Fruit fly (Drosophila melanogaster): ENCODE data around the gene hng3.

Gene hng3

dm6 chr3L:738523-739356, 16.5 kb downstream of the hng3 start (continued):
- TF ChIP-seq CG32264 (GFP tag; optimal IDR thresholded peaks at IDR 0.05) (peak; percentile 69), dsf (GFP tag; optimal IDR thresholded peaks at IDR 0.05; ENCODE audit: borderline replicate concordance) (peak; percentile 76), dl (GFP tag; optimal IDR thresholded peaks at IDR 0.05; ENCODE audit: insufficient read depth in 1 of 2, partially characterized antibody in 2 of 2) (peak; percentile 89 to 90), usp (GFP tag; optimal IDR thresholded peaks at IDR 0.05) (no peak), brk (GFP tag; optimal IDR thresholded peaks at IDR 0.05) (peak; percentile 90)

dm6 chr3L:737445-738116, 17.7 kb downstream of the hng3 start:
- no peak for TF ChIP-seq CG32264 (GFP tag; optimal IDR thresholded peaks at IDR 0.05)
- no peak for TF ChIP-seq Jra (GFP tag; optimal IDR thresholded peaks at IDR 0.05)
- no peak for TF ChIP-seq jim (GFP tag; optimal IDR thresholded peaks at IDR 0.05)
- no peak for TF ChIP-seq pan (optimal IDR thresholded peaks at IDR 0.05)
- TF ChIP-seq foxo (GFP tag; optimal IDR thresholded peaks at IDR 0.05) = peak in 1 of 2 experiments; percentile 13
- TF ChIP-seq brk (GFP tag; optimal IDR thresholded peaks at IDR 0.05) = peak; percentile 1
- TF ChIP-seq Hr83 (GFP tag; optimal IDR thresholded peaks at IDR 0.05; ENCODE audit: poor library complexity, severe bottlenecking) = no peak
- TF ChIP-seq OdsH (GFP tag; optimal IDR thresholded peaks at IDR 0.05) = no peak
- TF ChIP-seq N (GFP tag; optimal IDR thresholded peaks at IDR 0.05) = no peak
- no peak for TF ChIP-seq tai (GFP tag; optimal IDR thresholded peaks at IDR 0.05)
- no peak for TF ChIP-seq CG9705 (GFP tag; optimal IDR thresholded peaks at IDR 0.05)
- TF ChIP-seq Mio (GFP tag; optimal IDR thresholded peaks at IDR 0.05) = no peak
- peak; percentile 51 for TF ChIP-seq Dfd (GFP tag; optimal IDR thresholded peaks at IDR 0.05)
- TF ChIP-seq usp (GFP tag; optimal IDR thresholded peaks at IDR 0.05) = no peak

- TF ChIP-seq dl (GFP tag; optimal IDR thresholded peaks at IDR 0.05; ENCODE audit: insufficient read depth in 1 of 2, partially characterized antibody in 2 of 2) = no peak
- TF ChIP-seq rgr (GFP tag; optimal IDR thresholded peaks at IDR 0.05) = no peak
- TF ChIP-seq dmrt93B (GFP tag; optimal IDR thresholded peaks at IDR 0.05) = no peak
- TF ChIP-seq fru (GFP tag; optimal IDR thresholded peaks at IDR 0.05) = no peak
- TF ChIP-seq foxo (GFP tag; optimal IDR thresholded peaks at IDR 0.05) = no peak
- no peak for TF ChIP-seq N (GFP tag; optimal IDR thresholded peaks at IDR 0.05)
- TF ChIP-seq HLH106 (tag; optimal IDR thresholded peaks at IDR 0.05) = no peak
- TF ChIP-seq brk (GFP tag; optimal IDR thresholded peaks at IDR 0.05) = no peak
- no peak for TF ChIP-seq dsf (GFP tag; optimal IDR thresholded peaks at IDR 0.05; ENCODE audit: borderline replicate concordance)
- TF ChIP-seq Hr78 (GFP tag; optimal IDR thresholded peaks at IDR 0.05) = no peak
- TF ChIP-seq Rel (GFP tag; optimal IDR thresholded peaks at IDR 0.05) = no peak
- no peak for TF ChIP-seq Rel (tag; optimal IDR thresholded peaks at IDR 0.05)
Observed at dm6 chr3L:736542-737166, 18.6 kb downstream of the hng3 start.

dm6 chr3L:735948-736347, 19.3 kb downstream of the hng3 start:
- TF ChIP-seq h (GFP tag; optimal IDR thresholded peaks at IDR 0.05) (peak; percentile 65), OdsH (GFP tag; optimal IDR thresholded peaks at IDR 0.05) (peak; percentile 70), dl (GFP tag; optimal IDR thresholded peaks at IDR 0.05; ENCODE audit: insufficient read depth in 1 of 2, partially characterized antibody in 2 of 2) (no peak), Mio (GFP tag; optimal IDR thresholded peaks at IDR 0.05) (no peak), Vsx2 (GFP tag; optimal IDR thresholded peaks at IDR 0.05; ENCODE audit: partially characterized antibody) (no peak), Jra (GFP tag; optimal IDR thresholded peaks at IDR 0.05) (peak; percentile 28), usp (GFP tag; optimal IDR thresholded peaks at IDR 0.05) (no peak), br (GFP tag; optimal IDR thresholded peaks at IDR 0.05) (peak; percentile 54), Rel (GFP tag; optimal IDR thresholded peaks at IDR 0.05) (no peak), Rel (tag; optimal IDR thresholded peaks at IDR 0.05) (no peak), foxo (GFP tag; optimal IDR thresholded peaks at IDR 0.05) (peak in 1 of 2 experiments; percentile 70), Hr83 (GFP tag; optimal IDR thresholded peaks at IDR 0.05; ENCODE audit: poor library complexity, severe bottlenecking) (no peak), ey (GFP tag; optimal IDR thresholded peaks at IDR 0.05) (peak; percentile 64), rgr (GFP tag; optimal IDR thresholded peaks at IDR 0.05) (peak; percentile 63), woc (GFP tag; optimal IDR thresholded peaks at IDR 0.05) (peak; percentile 24), psq (GFP tag; optimal IDR thresholded peaks at IDR 0.05) (peak; percentile 9), Hnf4 (GFP tag; optimal IDR thresholded peaks at IDR 0.05) (peak; percentile 12), dmrt93B (GFP tag; optimal IDR thresholded peaks at IDR 0.05) (no peak), N (GFP tag; optimal IDR thresholded peaks at IDR 0.05) (no peak), tai (GFP tag; optimal IDR thresholded peaks at IDR 0.05) (no peak), CrebA (GFP tag; optimal IDR thresholded peaks at IDR 0.05; ENCODE audit: borderline replicate concordance) (no peak), dsf (GFP tag; optimal IDR thresholded peaks at IDR 0.05; ENCODE audit: borderline replicate concordance) (no peak), lola (GFP tag; optimal IDR thresholded peaks at IDR 0.05) (no peak), sage (GFP tag; optimal IDR thresholded peaks at IDR 0.05) (no peak), jim (GFP tag; optimal IDR thresholded peaks at IDR 0.05) (no peak), Sp1 (GFP tag; optimal IDR thresholded peaks at IDR 0.05) (peak; percentile 44), Dfd (GFP tag; optimal IDR thresholded peaks at IDR 0.05) (no peak), pan (optimal IDR thresholded peaks at IDR 0.05) (no peak), Dif (GFP tag; optimal IDR thresholded peaks at IDR 0.05; ENCODE audit: partially characterized antibody) (no peak), Myc (optimal IDR thresholded peaks at IDR 0.05) (no peak), Abd-B (GFP tag; optimal IDR thresholded peaks at IDR 0.05) (no peak), fru (GFP tag; optimal IDR thresholded peaks at IDR 0.05) (peak; percentile 78)
